Fruit fly (Drosophila melanogaster): Measurements from ENCODE around the gene stumps.

The stumps gene

DNA sequence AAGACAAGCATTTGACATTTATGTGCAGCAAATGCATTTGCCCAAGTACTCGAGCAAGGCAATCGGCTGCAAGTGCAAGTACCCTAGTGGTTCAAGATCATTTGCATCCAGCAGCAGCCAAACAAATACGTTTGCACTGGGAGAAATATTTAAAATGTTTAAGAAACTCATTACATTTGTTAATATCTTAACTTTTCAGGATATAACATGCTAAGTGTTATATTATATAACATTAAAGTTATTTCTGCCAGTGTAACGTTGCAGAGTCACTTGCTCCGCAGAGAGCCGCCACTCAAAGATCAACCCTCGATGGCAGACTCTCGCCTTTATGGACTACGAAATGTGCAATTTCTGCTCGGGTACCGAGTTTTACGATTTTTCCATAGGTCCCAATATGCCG is 12.5 kb downstream of the stumps start (continued):
- TF ChIP-seq CG10669 (GFP tag; optimal IDR thresholded peaks at IDR 0.05): peak; percentile 29
- TF ChIP-seq CG10631 (GFP tag; optimal IDR thresholded peaks at IDR 0.05): no peak
- peak; percentile 2 for TF ChIP-seq CG3919 (GFP tag; optimal IDR thresholded peaks at IDR 0.05)
- no peak for TF ChIP-seq Sox102F (GFP tag; optimal IDR thresholded peaks at IDR 0.05)
- no peak for TF ChIP-seq CG16779 (tag; optimal IDR thresholded peaks at IDR 0.05)
- no peak for TF ChIP-seq fd85E (GFP tag; optimal IDR thresholded peaks at IDR 0.05)
- no peak for TF ChIP-seq vri (GFP tag; optimal IDR thresholded peaks at IDR 0.05)
- TF ChIP-seq CG8632 (GFP tag; optimal IDR thresholded peaks at IDR 0.05): no peak
- TF ChIP-seq cyc (GFP tag; optimal IDR thresholded peaks at IDR 0.05): no peak
- TF ChIP-seq Hr4 (GFP tag; optimal IDR thresholded peaks at IDR 0.05): no peak
- peak; percentile 19 for TF ChIP-seq spab (GFP tag; optimal IDR thresholded peaks at IDR 0.05)
- no peak for TF ChIP-seq CG31627 (GFP tag; optimal IDR thresholded peaks at IDR 0.05)
- TF ChIP-seq CG11902 (GFP tag; optimal IDR thresholded peaks at IDR 0.05): no peak
- TF ChIP-seq CG8119 (GFP tag; IDR thresholded peaks at IDR 0.05): no peak; the same call in 2 of the 3 replicates
- peak; percentile 25 for TF ChIP-seq svp (GFP tag)
- no peak for TF ChIP-seq dac (GFP tag; optimal IDR thresholded peaks at IDR 0.05)
- no peak for TF ChIP-seq Lpt (GFP tag; optimal IDR thresholded peaks at IDR 0.05)
- TF ChIP-seq OdsH (GFP tag; optimal IDR thresholded peaks at IDR 0.05): no peak
- no peak for TF ChIP-seq CG1621 (tag; optimal IDR thresholded peaks at IDR 0.05)
- TF ChIP-seq CG6792 (GFP tag; optimal IDR thresholded peaks at IDR 0.05): no peak
- TF ChIP-seq achi (GFP tag; optimal IDR thresholded peaks at IDR 0.05): peak; percentile 1
- peak; percentile 9 for TF ChIP-seq acj6 (GFP tag; optimal IDR thresholded peaks at IDR 0.05)
- TF ChIP-seq Smox (GFP tag; optimal IDR thresholded peaks at IDR 0.05): no peak
- TF ChIP-seq Hr38 (GFP tag; optimal IDR thresholded peaks at IDR 0.05): no peak
- TF ChIP-seq dsx (GFP tag; optimal IDR thresholded peaks at IDR 0.05; ENCODE audit: poor library complexity, severe bottlenecking): peak; percentile 44
- TF ChIP-seq eg (GFP tag; IDR thresholded peaks at IDR 0.05): no peak
- TF ChIP-seq CG7368 (GFP tag; optimal IDR thresholded peaks at IDR 0.05): no peak
- no peak for TF ChIP-seq Ets21C (GFP tag; optimal IDR thresholded peaks at IDR 0.05)
- no peak for TF ChIP-seq lz (GFP tag; optimal IDR thresholded peaks at IDR 0.05)
- no peak for TF ChIP-seq CG11294 (GFP tag; IDR thresholded peaks at IDR 0.05)
- TF ChIP-seq Gug (GFP tag; IDR thresholded peaks at IDR 0.05): peak; percentile 25; the same call in 1 of the 2 replicates
- no peak for TF ChIP-seq Met (GFP tag; optimal IDR thresholded peaks at IDR 0.05)
- 0 out of 2 replicates have a peak, but pooled peaks have one; percentile 33 for TF ChIP-seq CG15336 (GFP tag; IDR thresholded peaks at IDR 0.05)
- TF ChIP-seq CG11762 (GFP tag; optimal IDR thresholded peaks at IDR 0.05; ENCODE audit: insufficient read depth): no peak
- no peak for TF ChIP-seq CG34406 (GFP tag; optimal IDR thresholded peaks at IDR 0.05)
- TF ChIP-seq CG32006 (GFP tag; optimal IDR thresholded peaks at IDR 0.05): peak; percentile 32

DNA sequence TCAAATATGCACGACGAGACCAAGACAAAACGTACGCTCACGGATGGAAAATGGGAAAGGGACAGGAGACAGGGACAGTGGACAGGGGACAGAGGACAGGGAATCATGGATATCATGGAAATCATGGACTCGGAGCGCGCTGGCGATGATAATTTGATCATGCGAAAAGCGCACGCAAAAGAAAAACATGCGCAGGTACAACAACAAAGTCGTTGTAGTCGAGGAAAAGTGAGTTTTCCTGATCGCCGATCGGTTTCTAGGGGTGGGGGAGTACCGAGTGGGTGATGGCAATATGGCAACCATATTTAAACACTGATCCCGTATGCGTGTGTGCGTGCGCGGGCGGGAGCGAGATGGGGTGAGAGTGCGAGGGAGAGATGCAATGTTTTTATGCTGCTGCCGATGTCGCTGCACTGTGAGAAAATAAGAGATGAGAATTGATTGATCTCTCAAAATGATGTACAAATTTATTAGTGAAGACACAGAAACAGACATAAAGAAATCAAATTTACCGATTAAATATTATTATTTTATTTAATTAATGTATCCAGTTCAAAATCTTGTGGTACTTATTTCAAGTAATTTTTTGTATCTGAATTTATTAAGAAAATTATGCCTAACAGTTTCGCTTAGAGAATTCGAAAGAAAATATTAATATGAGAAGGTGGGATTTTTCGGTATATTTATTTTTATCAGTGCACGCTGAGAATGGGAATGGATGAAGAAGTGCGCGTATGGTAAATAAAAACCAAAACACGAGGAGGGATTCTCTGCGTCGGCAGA is 13.9 kb downstream of the stumps start:
- TF ChIP-seq pdm3 (GFP tag; optimal IDR thresholded peaks at IDR 0.05): peak; percentile 25
- peak; percentile 59 for TF ChIP-seq fkh (GFP tag; optimal IDR thresholded peaks at IDR 0.05)
- peak; percentile 72 for TF ChIP-seq CG6808 (GFP tag; optimal IDR thresholded peaks at IDR 0.05)
- TF ChIP-seq CG11902 (GFP tag; optimal IDR thresholded peaks at IDR 0.05): no peak
- TF ChIP-seq cyc (GFP tag; optimal IDR thresholded peaks at IDR 0.05): no peak
- TF ChIP-seq CG6854 (GFP tag; optimal IDR thresholded peaks at IDR 0.05): no peak
- peak; percentile 78 for TF ChIP-seq CG8119 (GFP tag; IDR thresholded peaks at IDR 0.05)
- TF ChIP-seq dac (GFP tag; optimal IDR thresholded peaks at IDR 0.05): no peak
- peak; percentile 47 for TF ChIP-seq Lpt (GFP tag; optimal IDR thresholded peaks at IDR 0.05)
- 0 out of 3 replicates have a peak, but pooled peaks have one; percentile 25 for TF ChIP-seq CG6163 (GFP tag; IDR thresholded peaks at IDR 0.05)
- no peak for TF ChIP-seq CG7368 (GFP tag; optimal IDR thresholded peaks at IDR 0.05)
- TF ChIP-seq CG4318 (GFP tag; optimal IDR thresholded peaks at IDR 0.05): peak; percentile 47
- TF ChIP-seq salr (GFP tag; optimal IDR thresholded peaks at IDR 0.05): peak in 1 of 2 experiments; percentile 71
- TF ChIP-seq CG16779 (tag; optimal IDR thresholded peaks at IDR 0.05): peak; percentile 32
- no peak for TF ChIP-seq Hr38 (GFP tag; optimal IDR thresholded peaks at IDR 0.05)
- TF ChIP-seq CG3032 (tag; optimal IDR thresholded peaks at IDR 0.05): peak; percentile 75
- peak; percentile 66 for TF ChIP-seq OdsH (GFP tag; optimal IDR thresholded peaks at IDR 0.05)
- peak; percentile 66 for TF ChIP-seq acj6 (GFP tag; optimal IDR thresholded peaks at IDR 0.05)
- no peak for TF ChIP-seq vri (GFP tag; optimal IDR thresholded peaks at IDR 0.05)
- peak; percentile 79 for TF ChIP-seq Ets96B (tag; optimal IDR thresholded peaks at IDR 0.05)
- no peak; the same call in 1 of the 2 replicates for TF ChIP-seq Gug (GFP tag; IDR thresholded peaks at IDR 0.05)
- peak; percentile 74 for TF ChIP-seq CG10631 (GFP tag; optimal IDR thresholded peaks at IDR 0.05)
- TF ChIP-seq Met (GFP tag; optimal IDR thresholded peaks at IDR 0.05): peak; percentile 31
- peak; percentile 46 for TF ChIP-seq CG9139 (GFP tag; optimal IDR thresholded peaks at IDR 0.05)
- TF ChIP-seq CG11762 (GFP tag; optimal IDR thresholded peaks at IDR 0.05; ENCODE audit: insufficient read depth): peak; percentile 20
- no peak for TF ChIP-seq Sox102F (GFP tag; optimal IDR thresholded peaks at IDR 0.05)
- peak; percentile 70 for TF ChIP-seq CG15336 (GFP tag; IDR thresholded peaks at IDR 0.05)
- peak; percentile 46 for TF ChIP-seq Hr4 (GFP tag; optimal IDR thresholded peaks at IDR 0.05)
- TF ChIP-seq CG10669 (GFP tag; optimal IDR thresholded peaks at IDR 0.05): peak; percentile 62

All from whole organism, prepupa.